Worm (Caenorhabditis elegans) whole organism, L4 larva: Measurements from ENCODE around the gene skr-6.

Experiments used
- ceh-20 ChIP-seq: fragments of 200-800 bp; sonication (Bioruptor generic); IDR thresholded peaks from 2 replicates; pipeline ENCODE4 v1.3.6; 2022; ENCODE audit warnings: missing genetic modification reagents, missing genetic modification characterization, missing compliant biosample characterization
- ces-1 ChIP-seq: fragments of 150-350 bp; sonication (generic microtip); optimal IDR thresholded peaks from 4 replicates; lab custom pipeline; 2014; ENCODE audit warnings: missing biosample characterization, missing genetic modification reagents, missing genetic modification characterization
- daf-16 ChIP-seq, 3 experiments: sonication (generic microtip); optimal IDR thresholded peaks; 2 replicates each; lab custom pipeline; 2016 to 2017; ENCODE audit warnings: missing genetic modification characterization in 3 of 3, missing genetic modification reagents in 3 of 3, mild to moderate bottlenecking in 2 of 3, missing compliant biosample characterization in 2 of 3, missing biosample characterization in 1 of 3, moderate library complexity in 1 of 3
- fos-1 ChIP-seq: fragments of 150-350 bp; optimal IDR thresholded peaks from 2 replicates; lab custom pipeline; 2014; ENCODE audit warnings: missing biosample characterization, missing genetic modification characterization
- mdt-29 ChIP-seq: fragments of 200-800 bp; sonication (Bioruptor generic); IDR thresholded peaks from 2 replicates; pipeline ENCODE4 v1.3.6; 2022; ENCODE audit warnings: missing genetic modification reagents, missing genetic modification characterization, missing compliant biosample characterization
- mep-1 ChIP-seq: fragments of 150-350 bp; sonication (generic microtip); optimal IDR thresholded peaks from 3 replicates; lab custom pipeline; 2014; ENCODE audit warnings: missing biosample characterization, missing genetic modification characterization
- nhr-102 ChIP-seq: sonication (generic microtip); optimal IDR thresholded peaks from 2 replicates; lab custom pipeline; 2016; ENCODE audit warnings: mild to moderate bottlenecking, missing genetic modification characterization, moderate library complexity, missing compliant biosample characterization
- nhr-76 ChIP-seq: fragments of 150-350 bp; optimal IDR thresholded peaks from 2 replicates; lab custom pipeline; 2014; ENCODE audit warnings: missing biosample characterization, missing genetic modification characterization
- pha-4 ChIP-seq, 2 experiments: fragments of 150-350 bp in 1 of 2; fragments of 200-800 bp in 1 of 2; sonication (Bioruptor generic) in 1 of 2; IDR thresholded peaks in 1 of 2; optimal IDR thresholded peaks in 1 of 2; 2 replicates each; pipeline versions ENCODE4 v1.3.6 to Lab custom; 2014 to 2022; ENCODE audit warnings: missing genetic modification characterization in 2 of 2, missing genetic modification reagents in 2 of 2, missing biosample characterization in 1 of 2, missing compliant biosample characterization in 1 of 2
- zag-1 ChIP-seq: fragments of 150-350 bp; optimal IDR thresholded peaks from 2 replicates; lab custom pipeline; 2014; ENCODE audit warnings: missing biosample characterization, missing genetic modification characterization

- TF ChIP-seq mdt-29 (GFP tag; lab: Robert Waterston, UW), result no peak
- no peak for TF ChIP-seq ceh-20 (GFP tag; lab: Robert Waterston, UW)
- TF ChIP-seq nhr-76, result no peak
- TF ChIP-seq ces-1 (GFP tag; lab: Kevin White, UChicago), result no peak
- TF ChIP-seq daf-16 (GFP tag; optimal IDR thresholded peaks at IDR 0.05; lab: Kevin White, UChicago), result no peak
- peak; percentile 33 for TF ChIP-seq daf-16 (tag; optimal IDR thresholded peaks at IDR 0.05; lab: Kevin White, UChicago)
- no peak for TF ChIP-seq fos-1 (tag; lab: Kevin White, UChicago)
- no peak for TF ChIP-seq zag-1
- TF ChIP-seq nhr-102, result no peak
- TF ChIP-seq pha-4 (GFP tag; IDR thresholded peaks at IDR 0.05; lab: Robert Waterston, UW), result no peak
- no peak for TF ChIP-seq pha-4 (tag; optimal IDR thresholded peaks at IDR 0.05; lab: Kevin White, UChicago)
- TF ChIP-seq mep-1 (tag; lab: Kevin White, UChicago), result no peak
Measured at ce11 chrV:18266238-18266637, 3.5 kb downstream of the skr-6 start, which contains the start of gene R10E8.6.
